In the genomic region with DNA sequence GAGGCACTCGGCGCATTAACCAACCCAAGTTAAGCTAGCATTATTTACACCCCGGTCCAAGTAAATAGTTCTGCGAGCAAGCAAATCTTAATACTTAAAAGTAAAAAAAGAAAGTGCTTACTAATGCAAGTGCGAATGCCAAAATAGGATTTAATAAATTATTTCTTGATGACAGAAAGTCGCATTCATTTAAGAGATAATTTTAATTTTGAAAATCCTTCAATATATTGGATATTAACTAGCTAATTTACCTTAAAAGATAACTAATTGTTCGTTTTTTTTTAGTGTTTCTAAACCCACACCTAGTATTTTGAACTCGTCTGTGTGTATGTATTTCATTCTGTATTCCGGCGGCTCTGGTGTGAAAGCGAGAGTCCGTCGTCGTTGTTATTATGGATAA, we compare ENCODE assay signal across 1 fruit fly cellular context.
A peak's percentile ranks its signal among the peaks of the same experiment; 100 is the strongest.
TF ChIP-seq lines count a peak whose summit lies in the region.

No protein-coding gene starts in this region.

TF ChIP-seq in whole organism, embryonic, 481 proteins besides CTCF, POLR2A, EP300 and RAD21 (continued from another document):
- TF ChIP-seq h (optimal IDR thresholded peaks at IDR 0.05; lab: Kevin White, UChicago) (no peak), bowl (GFP tag; IDR thresholded peaks at IDR 0.05; lab: Robert Waterston, UW) (no peak), CG7357 (GFP tag; IDR thresholded peaks at IDR 0.05; lab: Robert Waterston, UW) (no peak), CG32767 (GFP tag; IDR thresholded peaks at IDR 0.05; lab: Robert Waterston, UW) (no peak), CG16779 (GFP tag; IDR thresholded peaks at IDR 0.05; lab: Robert Waterston, UW) (no peak), Atf6 (GFP tag; IDR thresholded peaks at IDR 0.05; lab: Robert Waterston, UW) (no peak; the same call in 1 of the 2 replicates), CG3163 (GFP tag; optimal IDR thresholded peaks at IDR 0.05; lab: Kevin White, UChicago) (no peak), sob (GFP tag; IDR thresholded peaks at IDR 0.05; lab: Robert Waterston, UW) (0 out of 2 replicates have a peak, but pooled peaks have one; percentile 33), kni (GFP tag; optimal IDR thresholded peaks at IDR 0.05; lab: Kevin White, UChicago) (no peak), pros (GFP tag; optimal IDR thresholded peaks at IDR 0.05; lab: Kevin White, UChicago) (no peak), CG1024 (GFP tag; IDR thresholded peaks at IDR 0.05; lab: Robert Waterston, UW) (no peak), CG7271 (tag; optimal IDR thresholded peaks at IDR 0.05; lab: Kevin White, UChicago) (no peak), NC2α (GFP tag; optimal IDR thresholded peaks at IDR 0.05; lab: Kevin White, UChicago) (no peak), HLH54F (GFP tag; optimal IDR thresholded peaks at IDR 0.05; lab: Kevin White, UChicago) (no peak)
